Worm (Caenorhabditis elegans) whole organism, late embryonic: ENCODE data around the gene B0454.6.
A peak's percentile ranks its signal among the peaks of the same experiment; 100 is the strongest.

ENCODE experiments used
- F13H6.1 ChIP-seq: sonication (generic microtip); optimal IDR thresholded peaks from 2 replicates; lab custom pipeline; 2016; ENCODE audit warnings: missing genetic modification characterization, missing compliant biosample characterization
- ahr-1 ChIP-seq: sonication (generic microtip); optimal IDR thresholded peaks from 2 replicates; lab custom pipeline; 2016; ENCODE audit warnings: missing genetic modification characterization, missing compliant biosample characterization
- ama-1 ChIP-seq: fragments of 150-350 bp; optimal IDR thresholded peaks from 2 replicates; lab custom pipeline; 2014
- ceh-48 ChIP-seq: sonication (generic microtip); optimal IDR thresholded peaks from 2 replicates; lab custom pipeline; 2016; ENCODE audit warnings: missing genetic modification characterization, inconsistent platforms, missing compliant biosample characterization
- ceh-9 ChIP-seq: sonication (generic microtip); optimal IDR thresholded peaks from 2 replicates; lab custom pipeline; 2016; ENCODE audit warnings: mild to moderate bottlenecking, missing genetic modification characterization, inconsistent platforms, missing compliant biosample characterization
- elt-4 ChIP-seq: sonication (generic microtip); optimal IDR thresholded peaks from 2 replicates; lab custom pipeline; 2016; ENCODE audit warnings: missing genetic modification characterization, missing compliant biosample characterization
- fkh-10 ChIP-seq: fragments of 150-350 bp; optimal IDR thresholded peaks from 2 replicates; lab custom pipeline; 2014; ENCODE audit warnings: missing biosample characterization, missing genetic modification reagents, missing genetic modification characterization
- nhr-11 ChIP-seq: fragments of 150-350 bp; optimal IDR thresholded peaks from 2 replicates; lab custom pipeline; 2014; ENCODE audit warnings: missing biosample characterization, missing genetic modification characterization
- nhr-232 ChIP-seq: sonication (generic microtip); optimal IDR thresholded peaks from 2 replicates; lab custom pipeline; 2016; ENCODE audit warnings: missing genetic modification characterization, missing compliant biosample characterization
- pag-3 ChIP-seq: sonication (generic microtip); optimal IDR thresholded peaks from 2 replicates; lab custom pipeline; 2016; ENCODE audit warnings: missing compliant biosample characterization, missing genetic modification characterization, borderline replicate concordance
- sox-4 ChIP-seq: sonication (generic microtip); optimal IDR thresholded peaks from 2 replicates; lab custom pipeline; 2017; ENCODE audit warnings: mild to moderate bottlenecking, missing genetic modification characterization, inconsistent platforms, missing compliant biosample characterization

DNA sequence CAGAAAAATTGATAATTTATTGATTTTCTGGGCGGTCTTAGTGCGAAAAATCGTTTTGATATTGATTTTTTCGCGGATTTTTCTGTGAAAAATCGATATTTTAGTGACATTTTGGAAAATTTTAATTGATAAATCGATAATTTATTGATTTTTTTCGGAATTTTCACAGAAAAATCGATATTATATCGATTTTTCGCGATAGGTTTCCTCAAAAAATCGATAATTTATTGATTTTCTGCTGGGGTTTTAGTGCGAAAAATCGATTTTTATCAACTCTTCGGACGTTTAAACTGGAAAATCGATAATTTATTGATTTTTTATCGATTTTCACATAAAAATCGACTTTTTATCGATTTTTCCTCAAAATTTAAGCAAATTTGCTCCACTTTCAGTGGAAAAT, 34.9 kb downstream of the B0454.6 start:
- TF ChIP-seq sox-4 (tag; lab: Kevin White, UChicago) = no peak
- TF ChIP-seq ceh-9 = no peak
- TF ChIP-seq nhr-11 = no peak
- peak; percentile 33 for TF ChIP-seq ceh-48 (tag; lab: Kevin White, UChicago)
- TF ChIP-seq fkh-10 (GFP tag; lab: Kevin White, UChicago) = no peak
- no peak for TF ChIP-seq elt-4 (tag; lab: Kevin White, UChicago)
- TF ChIP-seq ama-1 (lab: Kevin White, UChicago) = no peak
- TF ChIP-seq F13H6.1 (tag; lab: Kevin White, UChicago) = no peak
- TF ChIP-seq ahr-1 (tag; lab: Kevin White, UChicago) = no peak
- no peak for TF ChIP-seq pag-3
- no peak for TF ChIP-seq nhr-232
